Worm (Caenorhabditis elegans) whole organism, young adult: ENCODE results near the gene ugt-65.
A peak's percentile ranks its signal among the peaks of the same experiment; 100 is the strongest.

ENCODE experiments used
- B0035.1 ChIP-seq: sonication (generic microtip); optimal IDR thresholded peaks from 2 replicates; lab custom pipeline; 2016; ENCODE audit warnings: missing genetic modification characterization, mild to moderate bottlenecking, missing compliant biosample characterization, missing genotype, missing genetic modification reagents
- F39B2.1 ChIP-seq: fragments of 200-800 bp; sonication (Bioruptor generic); IDR thresholded peaks from 2 replicates; pipeline ENCODE4 v1.3.6; 2022; ENCODE audit warnings: missing genetic modification reagents, missing genetic modification characterization, missing compliant biosample characterization
- F52B5.7 ChIP-seq: sonication (generic microtip); optimal IDR thresholded peaks from 2 replicates; lab custom pipeline; 2016; ENCODE audit warnings: mild to moderate bottlenecking, missing genetic modification characterization, missing compliant biosample characterization
- Y53F4B.3 ChIP-seq: fragments of 200-800 bp; sonication (Bioruptor generic); IDR thresholded peaks from 2 replicates; pipeline ENCODE4 v1.3.6; 2022; ENCODE audit warnings: missing genetic modification reagents, missing genetic modification characterization, missing compliant biosample characterization
- Y56A3A.18 ChIP-seq: fragments of 200-800 bp; sonication (Bioruptor generic); IDR thresholded peaks from 2 replicates; pipeline ENCODE4 v1.3.6; 2022; ENCODE audit warnings: missing genetic modification reagents, missing genetic modification characterization, missing compliant biosample characterization
- Y95B8A.8 ChIP-seq: fragments of 200-800 bp; sonication (Bioruptor generic); IDR thresholded peaks from 2 replicates; pipeline ENCODE4 v1.3.6; 2022; ENCODE audit warnings: missing genetic modification reagents, missing genetic modification characterization, missing compliant biosample characterization
- ZK185.1 ChIP-seq: sonication (generic microtip); optimal IDR thresholded peaks from 2 replicates; lab custom pipeline; 2016; ENCODE audit warnings: mild to moderate bottlenecking, missing genetic modification characterization, missing compliant biosample characterization; ENCODE audit not compliant: poor library complexity, severe bottlenecking
- aptf-2 ChIP-seq: fragments of 200-800 bp; sonication (Bioruptor generic); conservative IDR thresholded peaks from 2 replicates; pipeline ENCODE4 v1.3.6; 2022; ENCODE audit warnings: missing genetic modification reagents, missing genetic modification characterization, missing compliant biosample characterization
- atf-7 ChIP-seq: sonication (generic microtip); optimal IDR thresholded peaks from 2 replicates; lab custom pipeline; 2017; ENCODE audit warnings: mild to moderate bottlenecking, missing genetic modification characterization, missing compliant biosample characterization
- athp-1 ChIP-seq: sonication (generic microtip); optimal IDR thresholded peaks from 2 replicates; lab custom pipeline; 2017; ENCODE audit warnings: mild to moderate bottlenecking, missing genetic modification characterization, missing compliant biosample characterization
- cebp-2 ChIP-seq: fragments of 200-800 bp; sonication (Bioruptor generic); IDR thresholded peaks from 2 replicates; pipeline ENCODE4 v1.3.6; 2022; ENCODE audit warnings: missing genetic modification characterization, missing compliant biosample characterization
- ceh-79 ChIP-seq: sonication (generic microtip); optimal IDR thresholded peaks from 2 replicates; lab custom pipeline; 2017; ENCODE audit warnings: mild to moderate bottlenecking, missing genetic modification characterization, missing compliant biosample characterization
- chd-7 ChIP-seq: sonication (generic microtip); optimal IDR thresholded peaks from 2 replicates; lab custom pipeline; 2016; ENCODE audit warnings: mild to moderate bottlenecking, missing genetic modification characterization, moderate library complexity, missing compliant biosample characterization
- dox-1 ChIP-seq: fragments of 200-800 bp; sonication (Bioruptor generic); IDR thresholded peaks from 2 replicates; pipeline ENCODE4 v1.3.6; 2022; ENCODE audit warnings: missing genetic modification reagents, missing genetic modification characterization, missing compliant biosample characterization
- egrh-3 ChIP-seq: fragments of 200-800 bp; sonication (Bioruptor generic); IDR thresholded peaks from 2 replicates; pipeline ENCODE4 v1.3.6; 2022; ENCODE audit warnings: missing genetic modification reagents, missing genetic modification characterization, missing compliant biosample characterization
- ets-4 ChIP-seq: fragments of 200-800 bp; sonication (Bioruptor generic); optimal IDR thresholded peaks from 2 replicates; lab custom pipeline; 2018; ENCODE audit warnings: mild to moderate bottlenecking, missing genetic modification characterization, missing compliant biosample characterization
- gei-17 ChIP-seq: fragments of 200-800 bp; sonication (Bioruptor generic); optimal IDR thresholded peaks from 2 replicates; lab custom pipeline; 2018; ENCODE audit warnings: mild to moderate bottlenecking, missing genetic modification characterization, missing compliant biosample characterization
- hlh-12 ChIP-seq: sonication (generic microtip); optimal IDR thresholded peaks from 2 replicates; lab custom pipeline; 2016; ENCODE audit warnings: missing genetic modification characterization, missing compliant biosample characterization
- hlh-26 ChIP-seq: fragments of 200-800 bp; sonication (Bioruptor generic); conservative IDR thresholded peaks from 2 replicates; pipeline ENCODE4 v1.3.6; 2022; ENCODE audit warnings: missing genetic modification reagents, missing genetic modification characterization, missing compliant biosample characterization
- let-607 ChIP-seq, 2 experiments: fragments of 200-800 bp in 1 of 2; sonication (Bioruptor generic) in 1 of 2; sonication (generic microtip) in 1 of 2; optimal IDR thresholded peaks; 2 replicates each; lab custom pipeline; 2016 to 2018; ENCODE audit warnings: mild to moderate bottlenecking in 2 of 2, missing compliant biosample characterization in 2 of 2, missing genetic modification characterization in 2 of 2, moderate library complexity in 2 of 2, missing genotype in 1 of 2
- lin-26 ChIP-seq: fragments of 200-800 bp; sonication (Bioruptor generic); IDR thresholded peaks from 2 replicates; pipeline ENCODE4 v1.3.6; 2022; ENCODE audit warnings: missing genetic modification reagents, missing genetic modification characterization, missing compliant biosample characterization
- lin-40 ChIP-seq: sonication (generic microtip); optimal IDR thresholded peaks from 2 replicates; lab custom pipeline; 2016; ENCODE audit warnings: missing genetic modification characterization, mild to moderate bottlenecking, missing compliant biosample characterization, missing genotype, missing genetic modification reagents
- lir-1 ChIP-seq: fragments of 200-800 bp; sonication (Bioruptor generic); conservative IDR thresholded peaks from 2 replicates; pipeline ENCODE4 v1.3.6; 2022; ENCODE audit warnings: missing genetic modification reagents, missing genetic modification characterization, missing compliant biosample characterization
- madf-8 ChIP-seq: fragments of 200-800 bp; sonication (Bioruptor generic); conservative IDR thresholded peaks from 2 replicates; pipeline ENCODE4 v1.3.6; 2022; ENCODE audit warnings: missing genetic modification reagents, missing genetic modification characterization, missing compliant biosample characterization
- mcd-1 ChIP-seq: fragments of 200-800 bp; sonication (Bioruptor generic); IDR thresholded peaks from 2 replicates; pipeline ENCODE4 v1.3.6; 2022; ENCODE audit warnings: missing genetic modification reagents, missing genetic modification characterization, missing compliant biosample characterization
- mel-28 ChIP-seq: sonication (generic microtip); optimal IDR thresholded peaks from 2 replicates; lab custom pipeline; 2016; ENCODE audit warnings: borderline replicate concordance, mild to moderate bottlenecking, missing genetic modification characterization, missing compliant biosample characterization
- nfyb-1 ChIP-seq: fragments of 200-800 bp; sonication (Bioruptor generic); IDR thresholded peaks from 2 replicates; pipeline ENCODE4 v1.3.6; 2022; ENCODE audit warnings: missing genetic modification reagents, missing genetic modification characterization, missing compliant biosample characterization
- nhr-179 ChIP-seq: sonication (generic microtip); optimal IDR thresholded peaks from 2 replicates; lab custom pipeline; 2016; ENCODE audit warnings: mild to moderate bottlenecking, missing genetic modification characterization, missing compliant biosample characterization
- nhr-80 ChIP-seq: sonication (generic microtip); optimal IDR thresholded peaks from 2 replicates; lab custom pipeline; 2016; ENCODE audit warnings: missing genetic modification characterization, missing compliant biosample characterization
- nhr-90 ChIP-seq: sonication (generic microtip); optimal IDR thresholded peaks from 2 replicates; lab custom pipeline; 2016; ENCODE audit warnings: missing genotype, mild to moderate bottlenecking, missing genetic modification characterization, missing compliant biosample characterization
- pbrm-1 ChIP-seq: fragments of 200-800 bp; sonication (Bioruptor generic); IDR thresholded peaks from 2 replicates; pipeline ENCODE4 v1.3.6; 2022; ENCODE audit warnings: missing genetic modification reagents, missing genetic modification characterization, missing compliant biosample characterization
- repo-1 ChIP-seq: sonication (generic microtip); optimal IDR thresholded peaks from 2 replicates; lab custom pipeline; 2017; ENCODE audit warnings: mild to moderate bottlenecking, missing genetic modification characterization, missing compliant biosample characterization
- rpc-1 ChIP-seq, 2 experiments: fragments of 150-350 bp in 1 of 2; sonication (generic microtip) in 1 of 2; optimal IDR thresholded peaks; 2 replicates each; lab custom pipeline; 2014 to 2018; ENCODE audit warnings: missing biosample characterization in 1 of 2, missing genetic modification characterization in 1 of 2, missing genetic modification reagents in 1 of 2, missing genotype in 1 of 2
- sdz-38 ChIP-seq: sonication (generic microtip); optimal IDR thresholded peaks from 2 replicates; lab custom pipeline; 2016; ENCODE audit warnings: missing genotype, missing genetic modification characterization, missing compliant biosample characterization
- sea-2 ChIP-seq: fragments of 200-800 bp; sonication (Bioruptor generic); IDR thresholded peaks from 2 replicates; pipeline ENCODE4 v1.3.6; 2022; ENCODE audit warnings: missing genetic modification characterization, missing compliant biosample characterization
- snpc-3.4 ChIP-seq: sonication (generic microtip); optimal IDR thresholded peaks from 2 replicates; lab custom pipeline; 2017; ENCODE audit warnings: missing genetic modification characterization, mild to moderate bottlenecking, missing compliant biosample characterization, antibody characterized with exemption, moderate library complexity, missing genotype, missing genetic modification reagents
- sptf-2 ChIP-seq: fragments of 200-800 bp; sonication (Bioruptor generic); optimal IDR thresholded peaks from 2 replicates; lab custom pipeline; 2018; ENCODE audit warnings: mild to moderate bottlenecking, missing genetic modification characterization, missing compliant biosample characterization
- tbx-9 ChIP-seq: sonication (generic microtip); optimal IDR thresholded peaks from 2 replicates; lab custom pipeline; 2016; ENCODE audit warnings: borderline replicate concordance, missing genetic modification characterization, inconsistent platforms, missing compliant biosample characterization
- xnd-1 ChIP-seq: sonication (generic microtip); optimal IDR thresholded peaks from 2 replicates; lab custom pipeline; 2016; ENCODE audit warnings: missing genotype, missing genetic modification reagents, missing genetic modification characterization, missing compliant biosample characterization
- zfh-2 ChIP-seq: fragments of 200-800 bp; sonication (Bioruptor generic); conservative IDR thresholded peaks from 2 replicates; pipeline ENCODE4 v1.3.6; 2022; ENCODE audit warnings: missing genetic modification reagents, missing genetic modification characterization, missing compliant biosample characterization
- ztf-26 ChIP-seq: sonication (generic microtip); optimal IDR thresholded peaks from 2 replicates; lab custom pipeline; 2017; ENCODE audit warnings: missing genetic modification characterization, missing compliant biosample characterization

The ugt-65 gene

DNA sequence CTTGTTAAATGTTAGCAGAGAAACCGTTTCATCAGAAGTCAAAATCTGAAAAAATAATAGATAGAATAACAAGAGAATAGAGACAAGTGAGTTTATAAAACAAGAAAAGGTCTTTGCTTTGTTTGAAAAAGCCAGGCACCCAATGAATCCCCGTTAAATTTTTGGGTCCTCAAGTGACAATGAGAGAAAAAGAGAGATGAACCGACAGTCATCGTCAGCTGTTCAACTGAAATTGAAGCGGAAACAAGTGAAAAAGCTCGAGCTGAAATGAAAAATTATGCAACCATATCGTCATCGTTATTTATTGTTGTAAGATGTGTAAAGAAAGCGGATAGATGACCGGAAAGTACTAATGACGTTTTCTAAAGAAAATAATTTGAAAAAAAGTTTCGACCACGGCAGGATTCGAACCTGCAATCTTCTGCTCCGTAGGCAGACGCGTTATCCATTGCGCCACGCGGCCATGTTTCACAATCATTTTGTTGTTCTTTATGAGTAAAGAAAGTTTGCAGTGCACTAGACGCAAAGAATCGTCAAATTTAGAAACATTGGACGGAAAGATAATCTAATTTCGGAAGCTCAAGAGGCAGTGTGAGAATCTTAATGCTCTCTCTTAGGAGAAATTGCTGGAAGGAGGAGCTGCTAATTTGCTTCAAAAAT is 2.8 kb upstream of the ugt-65 start, which contains the start of gene F08G5.3 (continued):
- TF ChIP-seq rpc-1 (optimal IDR thresholded peaks at IDR 0.05; lab: Kevin White, UChicago) (peak; percentile 95), rpc-1 (tag; optimal IDR thresholded peaks at IDR 0.05; lab: Kevin White, UChicago) (peak; percentile 95), atf-7 (tag; lab: Kevin White, UChicago) (no peak), mel-28 (tag; lab: Kevin White, UChicago) (no peak), lin-26 (GFP tag; lab: Robert Waterston, UW) (peak; percentile 91), nhr-179 (tag; lab: Kevin White, UChicago) (no peak), xnd-1 (tag; lab: Kevin White, UChicago) (no peak), ets-4 (GFP tag; lab: Kevin White, UChicago) (no peak), cebp-2 (GFP tag; lab: Robert Waterston, UW) (peak; percentile 90; the same call in 1 of the 2 replicates)

DNA sequence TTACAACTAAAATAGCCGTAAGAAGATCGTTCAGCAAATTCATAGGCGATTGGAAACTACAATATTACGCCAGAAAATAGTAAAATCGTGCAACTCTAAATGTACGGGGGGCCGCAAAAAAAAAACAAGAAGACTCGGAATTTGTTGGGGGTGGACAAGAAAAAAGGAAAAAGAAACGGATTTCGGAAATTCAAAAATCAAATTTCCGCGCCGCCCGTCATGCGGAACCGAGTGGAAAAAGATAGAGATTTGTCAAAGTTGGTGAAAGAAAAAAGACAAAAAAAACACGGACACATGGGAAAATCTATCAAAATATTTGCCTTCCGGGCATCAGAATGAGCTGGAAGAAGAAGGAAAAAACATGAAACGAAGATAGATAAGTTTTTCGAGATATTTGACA is 1.2 kb upstream of the ugt-65 start:
- TF ChIP-seq snpc-3.4 (tag; lab: Kevin White, UChicago) (no peak), mcd-1 (GFP tag; lab: Robert Waterston, UW) (no peak)

DNA sequence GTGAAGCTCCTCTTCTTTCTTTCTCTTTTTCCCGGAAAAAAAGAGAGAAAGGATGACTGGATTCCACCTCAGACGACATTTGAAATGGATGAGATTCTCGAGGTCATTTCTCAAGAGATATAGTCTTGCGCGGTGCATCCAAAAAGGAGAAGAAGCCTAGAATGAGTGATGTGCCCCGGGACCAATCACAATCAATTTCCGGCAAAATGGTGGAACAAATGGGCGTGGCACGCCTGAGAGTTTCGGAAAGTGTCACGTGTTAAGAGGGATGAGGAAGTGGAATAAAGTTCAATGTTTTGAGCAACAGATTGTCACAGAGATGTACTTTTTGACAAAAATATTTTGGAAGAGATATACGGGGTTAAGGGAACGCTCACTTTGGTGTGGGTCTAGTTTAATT is 5.1 kb downstream of the ugt-65 start:
- no peak for TF ChIP-seq let-607 (tag; optimal IDR thresholded peaks at IDR 0.05; lab: Kevin White, UChicago)
- no peak for TF ChIP-seq tbx-9 (tag; lab: Kevin White, UChicago)
- no peak for TF ChIP-seq lin-40 (tag; lab: Kevin White, UChicago)
- TF ChIP-seq sdz-38 (tag; lab: Kevin White, UChicago): no peak
- no peak for TF ChIP-seq gei-17 (GFP tag; lab: Kevin White, UChicago)
- no peak for TF ChIP-seq hlh-26 (GFP tag; lab: Robert Waterston, UW)
- TF ChIP-seq rpc-1 (optimal IDR thresholded peaks at IDR 0.05; lab: Kevin White, UChicago): no peak
- no peak for TF ChIP-seq rpc-1 (tag; optimal IDR thresholded peaks at IDR 0.05; lab: Kevin White, UChicago)
- no peak for TF ChIP-seq chd-7 (tag; lab: Kevin White, UChicago)
- no peak for TF ChIP-seq ZK185.1
- no peak for TF ChIP-seq xnd-1 (tag; lab: Kevin White, UChicago)
- TF ChIP-seq F39B2.1 (GFP tag; lab: Robert Waterston, UW): no peak
- no peak for TF ChIP-seq pbrm-1
- no peak for TF ChIP-seq sptf-2 (GFP tag; lab: Kevin White, UChicago)
- TF ChIP-seq Y56A3A.18: no peak
- no peak for TF ChIP-seq aptf-2
- TF ChIP-seq sea-2 (GFP tag; lab: Robert Waterston, UW): no peak
- no peak for TF ChIP-seq repo-1 (tag; lab: Kevin White, UChicago)
- TF ChIP-seq, all 124 proteins: peak for 0

- TF ChIP-seq nfyb-1 (GFP tag; lab: Robert Waterston, UW) (0 out of 2 replicates have a peak, but pooled peaks have one; percentile 13), hlh-26 (GFP tag; lab: Robert Waterston, UW) (no peak), Y53F4B.3 (no peak), B0035.1 (no peak), xnd-1 (tag; lab: Kevin White, UChicago) (no peak), lir-1 (GFP tag; lab: Robert Waterston, UW) (no peak), zfh-2 (GFP tag; lab: Robert Waterston, UW) (peak; percentile 94), dox-1 (GFP tag; lab: Robert Waterston, UW) (0 out of 2 replicates have a peak, but pooled peaks have one; percentile 20), hlh-12 (no peak), nhr-90 (tag; lab: Kevin White, UChicago) (no peak), mcd-1 (GFP tag; lab: Robert Waterston, UW) (no peak), ceh-79 (tag; lab: Kevin White, UChicago) (no peak), madf-8 (GFP tag; lab: Robert Waterston, UW) (no peak), athp-1 (tag; lab: Kevin White, UChicago) (peak; percentile 6), egrh-3 (peak; percentile 96), lin-40 (tag; lab: Kevin White, UChicago) (peak; percentile 22), ztf-26 (tag; lab: Kevin White, UChicago) (peak; percentile 37), nhr-80 (tag; lab: Kevin White, UChicago) (no peak), Y95B8A.8 (no peak), sea-2 (GFP tag; lab: Robert Waterston, UW) (no peak), F52B5.7 (no peak)
Observed at ce11 chrIV:12427687-12428284, 7.3 kb downstream of the ugt-65 start.
